Worm (Caenorhabditis elegans) whole organism, L4/young adult: ENCODE measurements around the gene cdd-2.

Experiments
- dao-5 ChIP-seq: sonication (generic microtip); optimal IDR thresholded peaks from 2 replicates; lab custom pipeline; 2016; ENCODE audit warnings: missing genotype, missing genetic modification characterization, moderate library complexity, missing compliant biosample characterization
- him-1 ChIP-seq: sonication (generic microtip); optimal IDR thresholded peaks from 2 replicates; lab custom pipeline; 2016; ENCODE audit warnings: missing genotype, missing genetic modification reagents, missing genetic modification characterization, missing compliant biosample characterization

DNA sequence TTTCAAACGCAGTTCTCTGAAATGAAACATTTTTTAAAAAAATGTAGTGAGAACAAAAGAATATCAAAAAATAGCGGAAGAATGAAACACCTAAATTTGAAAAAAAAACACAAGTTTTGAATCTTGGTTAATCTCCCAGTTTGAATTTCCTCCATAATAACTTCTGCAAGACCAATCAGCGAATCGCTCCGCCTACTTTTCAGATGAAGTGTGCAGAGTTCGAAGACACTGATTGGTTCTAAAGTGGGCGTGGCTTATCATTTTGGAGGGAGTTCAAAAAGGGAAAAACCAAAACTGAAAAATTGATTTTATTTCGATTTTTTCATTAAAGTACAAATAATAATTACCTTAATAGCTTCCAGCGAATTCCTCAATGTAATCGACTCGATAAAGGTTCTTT lies 36.9 kb downstream of the cdd-2 start:
- TF ChIP-seq dao-5 (tag; lab: Kevin White, UChicago) (no peak), him-1 (tag; lab: Kevin White, UChicago) (no peak)
